Worm (Caenorhabditis elegans) whole organism, mixed stage, embryonic: ENCODE results near the gene F13A7.14.

Source experiments
- M03D4.4 ChIP-seq: sonication (generic microtip); optimal IDR thresholded peaks from 2 replicates; lab custom pipeline; 2017; ENCODE audit warnings: mild to moderate bottlenecking, missing genetic modification characterization, missing compliant biosample characterization
- blmp-1 ChIP-seq: fragments of 150-350 bp; optimal IDR thresholded peaks from 2 replicates; lab custom pipeline; 2014; ENCODE audit warnings: missing biosample characterization, missing genetic modification characterization
- ceh-39 ChIP-seq: fragments of 150-350 bp; optimal IDR thresholded peaks from 2 replicates; lab custom pipeline; 2014; ENCODE audit warnings: missing biosample characterization, missing genetic modification characterization
- ceh-43 ChIP-seq: fragments of 200-800 bp; sonication (Bioruptor generic); optimal IDR thresholded peaks from 2 replicates; lab custom pipeline; 2018; ENCODE audit warnings: mild to moderate bottlenecking, missing genetic modification characterization, moderate library complexity, missing compliant biosample characterization
- ceh-83 ChIP-seq: fragments of 200-800 bp; sonication (Bioruptor generic); optimal IDR thresholded peaks from 2 replicates; lab custom pipeline; 2018; ENCODE audit warnings: mild to moderate bottlenecking, missing genetic modification characterization, missing compliant biosample characterization
- ces-1 ChIP-seq: fragments of 150-350 bp; optimal IDR thresholded peaks from 2 replicates; lab custom pipeline; 2014; ENCODE audit warnings: missing biosample characterization, missing genetic modification reagents, missing genetic modification characterization
- cnd-1 ChIP-seq: fragments of 200-800 bp; sonication (Bioruptor generic); optimal IDR thresholded peaks from 2 replicates; lab custom pipeline; 2018; ENCODE audit warnings: mild to moderate bottlenecking, missing genetic modification characterization, missing compliant biosample characterization
- drap-1 ChIP-seq: fragments of 200-800 bp; sonication (Bioruptor generic); optimal IDR thresholded peaks from 3 replicates; lab custom pipeline; 2018; ENCODE audit warnings: mild to moderate bottlenecking, missing genetic modification characterization, missing compliant biosample characterization
- elt-1 ChIP-seq: sonication (generic microtip); optimal IDR thresholded peaks from 2 replicates; lab custom pipeline; 2017; ENCODE audit warnings: missing genetic modification characterization, mild to moderate bottlenecking, missing compliant biosample characterization, antibody characterized with exemption, moderate library complexity, borderline replicate concordance; ENCODE audit not compliant: insufficient read depth
- elt-3 ChIP-seq: fragments of 150-350 bp; optimal IDR thresholded peaks from 2 replicates; lab custom pipeline; 2014; ENCODE audit warnings: missing biosample characterization, missing genetic modification characterization
- flh-1 ChIP-seq: fragments of 200-800 bp; sonication (Bioruptor generic); optimal IDR thresholded peaks from 2 replicates; lab custom pipeline; 2018; ENCODE audit warnings: mild to moderate bottlenecking, missing genetic modification characterization, moderate library complexity, missing compliant biosample characterization
- ham-2 ChIP-seq: fragments of 200-800 bp; sonication (Bioruptor generic); optimal IDR thresholded peaks from 2 replicates; lab custom pipeline; 2018; ENCODE audit warnings: mild to moderate bottlenecking, missing genetic modification characterization, missing compliant biosample characterization
- hlh-1 ChIP-seq: fragments of 150-350 bp; optimal IDR thresholded peaks from 2 replicates; lab custom pipeline; 2014; ENCODE audit warnings: missing biosample characterization, missing genetic modification reagents, missing genetic modification characterization
- lin-13 ChIP-seq: fragments of 150-350 bp; optimal IDR thresholded peaks from 2 replicates; lab custom pipeline; 2014; ENCODE audit warnings: missing biosample characterization, missing genetic modification characterization
- lsy-2 ChIP-seq: fragments of 150-350 bp; optimal IDR thresholded peaks from 2 replicates; lab custom pipeline; 2014; ENCODE audit warnings: missing biosample characterization, missing genetic modification characterization
- mab-5 ChIP-seq: fragments of 150-350 bp; optimal IDR thresholded peaks from 2 replicates; lab custom pipeline; 2014; ENCODE audit warnings: missing biosample characterization, missing genetic modification characterization
- mep-1 ChIP-seq: fragments of 150-350 bp; optimal IDR thresholded peaks from 2 replicates; lab custom pipeline; 2017; ENCODE audit warnings: missing biosample characterization, missing genetic modification reagents, missing genetic modification characterization, inconsistent platforms
- mls-2 ChIP-seq: sonication (generic microtip); optimal IDR thresholded peaks from 2 replicates; lab custom pipeline; 2016; ENCODE audit warnings: mild to moderate bottlenecking, missing genetic modification characterization, moderate library complexity, missing compliant biosample characterization
- nhr-12 ChIP-seq: fragments of 150-350 bp; optimal IDR thresholded peaks from 2 replicates; lab custom pipeline; 2014; ENCODE audit warnings: missing biosample characterization, missing genetic modification characterization
- nhr-2 ChIP-seq: fragments of 150-350 bp; optimal IDR thresholded peaks from 2 replicates; lab custom pipeline; 2014; ENCODE audit warnings: missing biosample characterization, missing genetic modification characterization
- nhr-237 ChIP-seq: fragments of 150-350 bp; optimal IDR thresholded peaks from 2 replicates; lab custom pipeline; 2014; ENCODE audit warnings: missing biosample characterization, missing genetic modification characterization
- nhr-28 ChIP-seq: fragments of 150-350 bp; optimal IDR thresholded peaks from 2 replicates; lab custom pipeline; 2014; ENCODE audit warnings: missing biosample characterization, missing genetic modification characterization
- nhr-76 ChIP-seq: sonication (generic microtip); optimal IDR thresholded peaks from 2 replicates; lab custom pipeline; 2017; ENCODE audit warnings: missing biosample characterization, missing genetic modification characterization
- pha-4 ChIP-seq: fragments of 150-350 bp; optimal IDR thresholded peaks from 2 replicates; lab custom pipeline; 2018; ENCODE audit warnings: missing biosample characterization, missing genetic modification reagents, missing genetic modification characterization
- sem-2 ChIP-seq: fragments of 200-800 bp; sonication (Bioruptor generic); optimal IDR thresholded peaks from 2 replicates; lab custom pipeline; 2018; ENCODE audit warnings: mild to moderate bottlenecking, missing genetic modification characterization, missing compliant biosample characterization
- snpc-4 ChIP-seq: fragments of 150-350 bp; optimal IDR thresholded peaks from 2 replicates; lab custom pipeline; 2014; ENCODE audit warnings: missing biosample characterization, missing genetic modification characterization
- sptf-1 ChIP-seq: sonication (generic microtip); optimal IDR thresholded peaks from 2 replicates; lab custom pipeline; 2017; ENCODE audit warnings: mild to moderate bottlenecking, missing genetic modification characterization, moderate library complexity, missing compliant biosample characterization
- tbx-8 ChIP-seq: fragments of 200-800 bp; sonication (Bioruptor generic); optimal IDR thresholded peaks from 2 replicates; lab custom pipeline; 2018; ENCODE audit warnings: mild to moderate bottlenecking, missing genetic modification characterization, moderate library complexity, missing compliant biosample characterization
- unc-120 ChIP-seq: sonication (generic microtip); optimal IDR thresholded peaks from 2 replicates; lab custom pipeline; 2017; ENCODE audit warnings: missing genetic modification characterization, missing compliant biosample characterization; ENCODE audit not compliant: poor library complexity, severe bottlenecking
- unc-39 ChIP-seq: fragments of 150-350 bp; optimal IDR thresholded peaks from 2 replicates; lab custom pipeline; 2014; ENCODE audit warnings: missing biosample characterization, missing genetic modification characterization
- unc-62 ChIP-seq: fragments of 150-350 bp; optimal IDR thresholded peaks from 2 replicates; lab custom pipeline; 2014; ENCODE audit warnings: missing biosample characterization, missing genetic modification reagents, missing genetic modification characterization
- zip-8 ChIP-seq: fragments of 150-350 bp; optimal IDR thresholded peaks from 2 replicates; lab custom pipeline; 2014; ENCODE audit warnings: missing biosample characterization, missing genetic modification characterization
- ztf-11 ChIP-seq: fragments of 150-350 bp; optimal IDR thresholded peaks from 2 replicates; lab custom pipeline; 2014; ENCODE audit warnings: missing biosample characterization, missing genetic modification characterization

The F13A7.14 gene

DNA sequence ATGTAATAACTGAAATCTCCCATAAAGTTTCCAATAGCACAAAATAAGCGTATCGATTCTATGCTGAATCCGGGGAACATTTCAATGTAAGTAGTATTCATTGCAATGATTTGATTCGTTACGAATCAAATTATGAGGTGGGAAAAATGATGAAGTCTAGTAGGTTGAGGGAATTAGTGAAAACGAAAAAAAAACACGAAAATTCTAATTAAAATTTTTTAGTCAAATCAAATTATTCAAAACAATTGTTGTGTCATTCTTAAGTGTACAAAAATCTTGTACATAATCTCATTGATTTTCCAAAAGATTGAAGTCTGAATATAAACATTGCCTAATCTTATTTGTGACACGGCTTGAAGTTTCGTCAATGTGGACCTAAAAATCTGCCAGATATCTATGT is 22.7 kb downstream of the F13A7.14 start, which contains the start of gene srw-29:
TSS of gene srw-29 (minus strand) at position 101 of the 400 bp plus-strand sequence.
- TF ChIP-seq lsy-2 (tag; lab: Kevin White, UChicago) (no peak), blmp-1 (no peak), flh-1 (GFP tag; lab: Kevin White, UChicago) (no peak), sem-2 (GFP tag; lab: Kevin White, UChicago) (no peak), ceh-43 (no peak), tbx-8 (GFP tag; lab: Kevin White, UChicago) (no peak), ces-1 (GFP tag; lab: Kevin White, UChicago) (no peak), mls-2 (no peak), nhr-76 (tag; lab: Kevin White, UChicago) (no peak)

DNA sequence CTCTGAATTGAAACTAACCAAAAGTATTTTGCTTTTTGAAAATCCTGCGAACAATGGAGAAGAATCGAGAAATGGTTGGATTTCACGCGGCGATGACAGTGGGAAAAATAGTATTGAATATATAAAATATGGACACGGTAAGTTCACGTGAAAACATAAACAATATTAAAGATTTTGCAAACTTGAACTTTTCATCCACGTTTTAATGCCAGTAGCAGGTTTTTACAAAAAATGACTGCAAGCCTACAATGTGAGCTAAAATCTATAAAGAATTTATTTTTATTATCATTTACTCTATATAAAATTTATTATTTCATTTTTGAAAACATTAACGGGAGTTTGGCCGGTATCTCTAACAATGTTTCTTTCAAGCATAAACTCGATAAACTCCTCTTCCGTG is 27.8 kb downstream of the F13A7.14 start, which contains the start of gene F26D2.10:
TSS of gene F26D2.10 (minus strand) at position 101 of the 400 bp plus-strand sequence.
- TF ChIP-seq unc-39 (no peak), nhr-12 (tag; lab: Kevin White, UChicago) (no peak), ceh-39 (no peak), snpc-4 (tag; lab: Kevin White, UChicago) (no peak), lin-13 (no peak), nhr-237 (no peak), nhr-2 (tag; lab: Kevin White, UChicago) (no peak)

DNA sequence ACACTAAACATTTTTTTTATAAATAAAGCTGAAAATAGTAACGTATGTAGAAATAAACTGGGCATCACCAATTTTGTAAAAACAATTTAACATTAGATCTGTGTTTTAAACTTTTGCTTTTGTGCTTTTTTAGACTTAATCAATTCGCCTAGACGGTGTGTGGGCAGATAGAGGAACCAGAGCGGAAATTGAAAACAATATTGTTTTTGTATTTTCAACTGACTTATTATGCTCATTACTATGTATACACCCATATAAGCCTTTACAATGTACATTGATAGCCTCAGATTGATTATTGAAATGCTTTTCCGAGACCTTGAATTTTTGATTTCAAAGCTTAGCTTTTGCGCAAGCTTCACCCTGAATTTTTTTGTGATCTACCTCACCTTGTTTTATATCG is 28.2 kb downstream of the F13A7.14 start, which contains the start of gene str-73:
TSS of gene str-73 (plus strand) at position 301 of the 400 bp plus-strand sequence.
- TF ChIP-seq hlh-1: no peak
- TF ChIP-seq M03D4.4 (tag; lab: Kevin White, UChicago): no peak
- TF ChIP-seq sem-2 (GFP tag; lab: Kevin White, UChicago): no peak
- TF ChIP-seq unc-120 (tag; lab: Kevin White, UChicago): no peak
- no peak for TF ChIP-seq elt-3 (tag; lab: Kevin White, UChicago)
- TF ChIP-seq nhr-76 (tag; lab: Kevin White, UChicago): no peak
- TF ChIP-seq cnd-1: no peak
- no peak for TF ChIP-seq tbx-8 (GFP tag; lab: Kevin White, UChicago)
- TF ChIP-seq mep-1 (tag; lab: Kevin White, UChicago): no peak
- TF ChIP-seq drap-1 (GFP tag; lab: Kevin White, UChicago): no peak
- no peak for TF ChIP-seq lin-13
- TF ChIP-seq ham-2: no peak
- TF ChIP-seq nhr-2 (tag; lab: Kevin White, UChicago): no peak
- no peak for TF ChIP-seq lsy-2 (tag; lab: Kevin White, UChicago)
- no peak for TF ChIP-seq sptf-1 (tag; lab: Kevin White, UChicago)

DNA sequence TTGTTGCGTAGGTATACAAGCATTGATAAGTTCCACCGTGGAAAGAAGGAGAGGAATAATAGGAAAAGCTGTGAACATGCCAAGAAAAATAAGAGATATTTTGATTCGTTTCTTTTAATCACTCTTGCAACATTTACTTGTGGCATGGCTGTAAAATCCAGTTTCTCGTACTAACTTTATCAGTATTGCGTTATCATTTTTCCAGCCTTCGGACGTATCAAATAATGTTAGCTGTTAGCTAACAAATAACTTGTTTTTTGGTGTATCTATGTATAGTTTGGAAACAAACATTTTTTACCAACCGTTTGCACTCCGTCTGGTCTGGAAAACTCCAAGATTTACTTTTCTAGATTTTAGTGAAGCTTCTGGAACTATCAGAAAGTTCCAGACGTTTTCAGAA is 31.8 kb downstream of the F13A7.14 start, which contains the start of gene clec-234:
TSS of gene clec-234 (minus strand) at position 101 of the 400 bp plus-strand sequence.
- TF ChIP-seq zip-8 (no peak), unc-120 (tag; lab: Kevin White, UChicago) (no peak), snpc-4 (tag; lab: Kevin White, UChicago) (no peak), nhr-76 (tag; lab: Kevin White, UChicago) (no peak), nhr-237 (no peak), ceh-83 (GFP tag; lab: Kevin White, UChicago) (no peak), elt-1 (tag; lab: Kevin White, UChicago) (no peak), ham-2 (no peak), mep-1 (tag; lab: Kevin White, UChicago) (no peak), sem-2 (GFP tag; lab: Kevin White, UChicago) (no peak), drap-1 (GFP tag; lab: Kevin White, UChicago) (no peak), ceh-43 (no peak), ztf-11 (tag; lab: Kevin White, UChicago) (no peak)
- TF ChIP-seq, all 35 proteins: peak for 0

DNA sequence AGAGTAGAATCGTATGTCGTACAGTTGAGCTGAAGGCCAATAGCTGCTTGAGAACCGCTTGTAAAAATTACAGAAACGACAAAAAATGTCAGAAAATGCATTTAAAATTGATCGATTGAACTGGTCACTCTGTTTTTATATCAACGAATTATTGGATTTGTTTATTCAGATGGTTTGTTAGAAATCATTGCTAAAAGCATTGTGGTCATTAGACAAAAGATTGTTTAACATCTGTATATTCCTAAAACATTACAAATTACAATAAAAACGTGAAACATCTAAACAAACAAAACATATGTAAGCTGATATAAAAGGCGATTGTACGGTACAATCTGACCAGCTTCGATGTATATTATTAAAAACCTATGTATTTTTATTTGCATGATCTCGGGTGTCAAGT is 33.8 kb downstream of the F13A7.14 start, which contains the start of the genes F26D2.13 and F26D2.14:
TSS of gene F26D2.13 (minus strand) at position 101 of the 400 bp plus-strand sequence.
TSS of gene F26D2.14 (plus strand) at position 346 of the 400 bp plus-strand sequence.
- TF ChIP-seq pha-4 (no peak), elt-1 (tag; lab: Kevin White, UChicago) (no peak), lsy-2 (tag; lab: Kevin White, UChicago) (no peak), nhr-12 (tag; lab: Kevin White, UChicago) (no peak), nhr-28 (tag; lab: Kevin White, UChicago) (no peak), lin-13 (no peak), unc-39 (no peak), zip-8 (no peak), ces-1 (GFP tag; lab: Kevin White, UChicago) (no peak), elt-3 (tag; lab: Kevin White, UChicago) (no peak), nhr-237 (no peak), tbx-8 (GFP tag; lab: Kevin White, UChicago) (no peak), sem-2 (GFP tag; lab: Kevin White, UChicago) (no peak), nhr-2 (tag; lab: Kevin White, UChicago) (no peak), ceh-39 (no peak), mab-5 (tag; lab: Kevin White, UChicago) (no peak), ham-2 (no peak), unc-62 (GFP tag; lab: Kevin White, UChicago) (no peak), mep-1 (tag; lab: Kevin White, UChicago) (no peak), nhr-76 (tag; lab: Kevin White, UChicago) (no peak)
